Worm (Caenorhabditis elegans): ENCODE measurements around the gene Y55F3BR.10.

The Y55F3BR.10 gene

DNA sequence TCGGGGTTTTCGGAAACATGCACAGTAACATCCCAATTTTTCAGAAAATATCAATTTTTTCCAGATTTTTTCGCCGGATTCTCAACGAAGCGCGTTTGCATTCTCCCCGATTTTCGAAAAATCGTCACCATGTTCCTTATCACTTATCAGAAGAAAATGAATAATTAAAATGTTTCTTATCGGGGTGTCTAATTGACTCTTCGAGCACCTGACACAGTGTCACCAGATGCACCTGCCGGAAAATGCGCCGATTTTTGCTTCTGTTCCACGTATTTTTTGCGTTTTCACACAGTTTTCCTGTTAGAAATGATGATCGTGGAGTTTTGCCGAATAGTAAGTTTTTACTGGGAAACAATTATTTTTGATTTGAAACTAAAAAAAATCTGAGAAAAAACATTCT, 23.2 kb downstream of the Y55F3BR.10 start:
- TF ChIP-seq hrde-1 (tag; optimal IDR thresholded peaks at IDR 0.05; ENCODE audit: borderline replicate concordance) (no peak), nhr-80 (tag; optimal IDR thresholded peaks at IDR 0.05) (peak; percentile 57), ztf-3 (GFP tag; optimal IDR thresholded peaks at IDR 0.05) (no peak), attf-5 (GFP tag; optimal IDR thresholded peaks at IDR 0.05) (peak; percentile 4), sdz-38 (tag; optimal IDR thresholded peaks at IDR 0.05) (no peak), sea-2 (GFP tag; IDR thresholded peaks at IDR 0.05) (no peak), B0035.1 (tag; optimal IDR thresholded peaks at IDR 0.05) (no peak), nhr-120 (GFP tag; IDR thresholded peaks at IDR 0.05) (no peak), let-607 (tag; optimal IDR thresholded peaks at IDR 0.05) (peak; percentile 37 to 39), mcd-1 (GFP tag; IDR thresholded peaks at IDR 0.05) (0 out of 2 replicates have a peak, but pooled peaks have one; percentile 27)

DNA sequence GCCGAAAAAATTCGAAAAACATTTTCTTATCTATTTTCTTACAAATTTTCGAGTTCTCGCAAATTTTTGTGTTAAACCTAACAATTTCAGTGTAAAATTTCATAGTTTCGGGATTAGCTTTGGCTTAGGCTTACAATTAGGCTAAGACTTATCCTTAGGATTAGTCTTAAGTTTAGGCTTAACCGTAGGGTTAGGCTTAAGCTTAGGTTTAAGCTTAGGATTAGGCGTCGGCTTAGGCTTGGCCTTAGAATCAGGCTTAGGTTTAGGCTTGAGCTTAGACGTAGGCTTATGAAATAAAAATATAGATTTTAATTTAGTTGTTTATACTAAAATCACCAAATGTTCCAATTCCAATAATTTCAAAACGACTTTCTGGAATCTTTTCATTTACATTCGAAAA, 23.8 kb downstream of the Y55F3BR.10 start:
- TF ChIP-seq hlh-12 (tag; optimal IDR thresholded peaks at IDR 0.05) (no peak), let-607 (tag; optimal IDR thresholded peaks at IDR 0.05) (no peak), nfya-1 (tag; optimal IDR thresholded peaks at IDR 0.05; ENCODE audit: borderline replicate concordance, insufficient read depth) (no peak), repo-1 (tag; optimal IDR thresholded peaks at IDR 0.05) (no peak), gei-17 (GFP tag; optimal IDR thresholded peaks at IDR 0.05) (no peak), aptf-3 (GFP tag; IDR thresholded peaks at IDR 0.05) (no peak), bed-2 (GFP tag; IDR thresholded peaks at IDR 0.05) (no peak), madf-6 (GFP tag; IDR thresholded peaks at IDR 0.05) (no peak), F49E8.2 (tag; optimal IDR thresholded peaks at IDR 0.05; ENCODE audit: insufficient read depth) (no peak), F22D6.2 (tag; optimal IDR thresholded peaks at IDR 0.05) (no peak), akir-1 (GFP tag; optimal IDR thresholded peaks at IDR 0.05) (no peak), ceh-91 (GFP tag; IDR thresholded peaks at IDR 0.05) (no peak)

DNA sequence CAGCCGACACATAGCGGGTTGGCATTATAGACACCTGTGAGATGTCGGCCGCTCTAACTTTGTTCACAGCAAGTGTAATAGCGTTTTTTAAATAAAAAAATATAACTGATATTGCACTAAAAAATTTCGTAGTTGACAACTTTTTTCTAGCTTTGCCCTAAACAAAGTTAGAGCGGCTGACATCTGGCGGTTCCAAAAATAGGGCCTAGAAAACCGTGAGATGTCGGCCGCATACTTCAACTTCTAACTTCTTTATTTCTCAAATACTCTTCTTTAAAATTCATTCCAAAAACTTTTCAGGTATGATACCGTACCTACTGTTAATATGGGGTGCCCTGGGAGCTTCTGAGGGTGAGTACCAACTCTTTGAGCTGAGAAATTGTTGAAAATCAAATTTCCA, 26.4 kb downstream of the Y55F3BR.10 start, which contains the start of gene Y55F3BR.2:
Y55F3BR.2 (plus strand) TSS at position 301 of the 400 bp plus-strand sequence.
- TF ChIP-seq ceh-58 (GFP tag; IDR thresholded peaks at IDR 0.05) (no peak), Y67H2A.10 (GFP tag; conservative IDR thresholded peaks at IDR 0.05) (no peak), ceh-91 (GFP tag; IDR thresholded peaks at IDR 0.05) (no peak), ekl-4 (GFP tag; IDR thresholded peaks at IDR 0.05) (no peak), ceh-27 (GFP tag; optimal IDR thresholded peaks at IDR 0.05) (no peak), him-1 (tag; optimal IDR thresholded peaks at IDR 0.05) (no peak), nfya-2 (GFP tag; IDR thresholded peaks at IDR 0.05) (no peak), ztf-28 (GFP tag; IDR thresholded peaks at IDR 0.05) (no peak), cebp-2 (GFP tag; IDR thresholded peaks at IDR 0.05) (no peak), F37B4.10 (GFP tag; IDR thresholded peaks at IDR 0.05) (no peak), nfya-1 (tag; optimal IDR thresholded peaks at IDR 0.05; ENCODE audit: borderline replicate concordance, insufficient read depth) (no peak), sptf-2 (GFP tag; optimal IDR thresholded peaks at IDR 0.05) (no peak), F10E7.11 (tag; optimal IDR thresholded peaks at IDR 0.05) (no peak), C06A6.2 (GFP tag; conservative IDR thresholded peaks at IDR 0.05) (no peak)

- no peak for TF ChIP-seq madf-3 (GFP tag; IDR thresholded peaks at IDR 0.05)
- TF ChIP-seq zfh-2 (GFP tag; conservative IDR thresholded peaks at IDR 0.05) = peak; percentile 79
Measured at ce11 chrIV:860810-861209, 28.6 kb downstream of the Y55F3BR.10 start.
